Fruit fly (Drosophila melanogaster): ENCODE results near the gene Sarm.

Sarm gene

dm6 chr3L:8063214-8064156 lies at the start of gene Sarm:
Sarm (plus strand) TSS chr3L:8063874.
- no peak for TF ChIP-seq rn (GFP tag; IDR thresholded peaks at IDR 0.05)
- TF ChIP-seq CG12605 (GFP tag; IDR thresholded peaks at IDR 0.05) = no peak; the same call in 1 of the 2 replicates
- no peak; the same call in none of the 2 replicates for TF ChIP-seq Ets98B (GFP tag; IDR thresholded peaks at IDR 0.05)
- no peak for TF ChIP-seq gl (tag; optimal IDR thresholded peaks at IDR 0.05)
- no peak for TF ChIP-seq D1 (tag; optimal IDR thresholded peaks at IDR 0.05)
- no peak for TF ChIP-seq Pif1B (GFP tag; optimal IDR thresholded peaks at IDR 0.05)
- TF ChIP-seq CG9948 (tag; optimal IDR thresholded peaks at IDR 0.05) = peak; percentile 35
- TF ChIP-seq CG14655 (GFP tag; optimal IDR thresholded peaks at IDR 0.05) = peak; percentile 76
- no peak; the same call in 1 of the 2 replicates for TF ChIP-seq CG32121 (GFP tag; IDR thresholded peaks at IDR 0.05)
- TF ChIP-seq CG17806 (tag; optimal IDR thresholded peaks at IDR 0.05) = peak; percentile 43
- TF ChIP-seq CG10348 (GFP tag; IDR thresholded peaks at IDR 0.05) = no peak
- peak; percentile 52; the same call in 1 of the 3 replicates for TF ChIP-seq CG4496 (GFP tag; IDR thresholded peaks at IDR 0.05)
- TF ChIP-seq EcR (GFP tag; optimal IDR thresholded peaks at IDR 0.05) = peak; percentile 47
- TF ChIP-seq CG8159 (tag; optimal IDR thresholded peaks at IDR 0.05) = peak; percentile 69
- TF ChIP-seq Pif1A (GFP tag; optimal IDR thresholded peaks at IDR 0.05) = no peak
- peak; percentile 36 for TF ChIP-seq CG13204 (GFP tag; optimal IDR thresholded peaks at IDR 0.05)
- peak; percentile 52 for TF ChIP-seq Snoo (tag; optimal IDR thresholded peaks at IDR 0.05)
- TF ChIP-seq fd96Ca (GFP tag; IDR thresholded peaks at IDR 0.05) = no peak
- TF ChIP-seq CG34367 (tag; optimal IDR thresholded peaks at IDR 0.05) = peak; percentile 20
- peak; percentile 59 for TF ChIP-seq CG15710 (tag; optimal IDR thresholded peaks at IDR 0.05)
- peak; percentile 52 for TF ChIP-seq CG8301 (tag; optimal IDR thresholded peaks at IDR 0.05)

- TF ChIP-seq fd96Ca (GFP tag; IDR thresholded peaks at IDR 0.05) (no peak), CG12605 (GFP tag; IDR thresholded peaks at IDR 0.05) (no peak), CG8159 (tag; optimal IDR thresholded peaks at IDR 0.05) (no peak), D1 (tag; optimal IDR thresholded peaks at IDR 0.05) (no peak), CG17806 (tag; optimal IDR thresholded peaks at IDR 0.05) (no peak), gl (tag; optimal IDR thresholded peaks at IDR 0.05) (no peak), CG34367 (tag; optimal IDR thresholded peaks at IDR 0.05) (no peak), Ets98B (GFP tag; IDR thresholded peaks at IDR 0.05) (no peak), Pif1B (GFP tag; optimal IDR thresholded peaks at IDR 0.05) (no peak)
Observed at dm6 chr3L:8018665-8019070, 45.0 kb upstream of the Sarm start.

- no peak for TF ChIP-seq CG13204 (GFP tag; optimal IDR thresholded peaks at IDR 0.05)
- peak; percentile 71 for TF ChIP-seq CG4496 (GFP tag; IDR thresholded peaks at IDR 0.05)
- peak; percentile 40 for TF ChIP-seq Ets98B (GFP tag; IDR thresholded peaks at IDR 0.05)
- TF ChIP-seq CG8301 (tag; optimal IDR thresholded peaks at IDR 0.05) = peak; percentile 50
- TF ChIP-seq CG14655 (GFP tag; optimal IDR thresholded peaks at IDR 0.05) = peak; percentile 71
- peak; percentile 46 for TF ChIP-seq CG17806 (tag; optimal IDR thresholded peaks at IDR 0.05)
- TF ChIP-seq gl (tag; optimal IDR thresholded peaks at IDR 0.05) = no peak
- TF ChIP-seq CG15710 (tag; optimal IDR thresholded peaks at IDR 0.05) = peak; percentile 53
- TF ChIP-seq fd96Ca (GFP tag; IDR thresholded peaks at IDR 0.05) = 0 out of 3 replicates have a peak, but pooled peaks have one; percentile 54
- TF ChIP-seq EcR (GFP tag; optimal IDR thresholded peaks at IDR 0.05) = peak; percentile 96
- peak; percentile 50; the same call in 1 of the 2 replicates for TF ChIP-seq rn (GFP tag; IDR thresholded peaks at IDR 0.05)
- TF ChIP-seq Snoo (tag; optimal IDR thresholded peaks at IDR 0.05) = peak; percentile 16
- 0 out of 2 replicates have a peak, but pooled peaks have one; percentile 33 for TF ChIP-seq CG10348 (GFP tag; IDR thresholded peaks at IDR 0.05)
- TF ChIP-seq CG9948 (tag; optimal IDR thresholded peaks at IDR 0.05) = peak; percentile 55
- no peak for TF ChIP-seq D1 (tag; optimal IDR thresholded peaks at IDR 0.05)
- peak; percentile 18; the same call in 1 of the 2 replicates for TF ChIP-seq CG12605 (GFP tag; IDR thresholded peaks at IDR 0.05)
- peak; percentile 70 for TF ChIP-seq Pif1B (GFP tag; optimal IDR thresholded peaks at IDR 0.05)
- TF ChIP-seq Pif1A (GFP tag; optimal IDR thresholded peaks at IDR 0.05) = peak; percentile 72
- peak; percentile 36 for TF ChIP-seq CG34367 (tag; optimal IDR thresholded peaks at IDR 0.05)
- peak; percentile 72 for TF ChIP-seq CG32121 (GFP tag; IDR thresholded peaks at IDR 0.05)
- TF ChIP-seq CG8159 (tag; optimal IDR thresholded peaks at IDR 0.05) = peak; percentile 72
Observed at dm6 chr3L:8024278-8025140, 39.2 kb upstream of the Sarm start.

- TF ChIP-seq CG4496 (GFP tag; IDR thresholded peaks at IDR 0.05) (no peak), CG13204 (GFP tag; optimal IDR thresholded peaks at IDR 0.05) (peak; percentile 15), EcR (GFP tag; optimal IDR thresholded peaks at IDR 0.05) (peak; percentile 51), Pif1A (GFP tag; optimal IDR thresholded peaks at IDR 0.05) (no peak), CG15710 (tag; optimal IDR thresholded peaks at IDR 0.05) (no peak), CG32121 (GFP tag; IDR thresholded peaks at IDR 0.05) (no peak), CG8301 (tag; optimal IDR thresholded peaks at IDR 0.05) (no peak), CG10348 (GFP tag; IDR thresholded peaks at IDR 0.05) (no peak), D1 (tag; optimal IDR thresholded peaks at IDR 0.05) (no peak), gl (tag; optimal IDR thresholded peaks at IDR 0.05) (no peak)
Observed at dm6 chr3L:8027212-8027611, 36.5 kb upstream of the Sarm start.
